Worm (Caenorhabditis elegans) whole organism, late embryonic: Measurements from ENCODE around the gene F32D1.3.

Experiments
- elt-2 ChIP-seq: sonication (generic microtip); optimal IDR thresholded peaks from 2 replicates; lab custom pipeline; 2016; ENCODE audit warnings: missing genetic modification reagents, missing genetic modification characterization, missing compliant biosample characterization
- fkh-10 ChIP-seq: fragments of 150-350 bp; optimal IDR thresholded peaks from 2 replicates; lab custom pipeline; 2014; ENCODE audit warnings: missing biosample characterization, missing genetic modification reagents, missing genetic modification characterization
- fkh-6 ChIP-seq: sonication (generic microtip); optimal IDR thresholded peaks from 2 replicates; lab custom pipeline; 2016; ENCODE audit warnings: missing genetic modification characterization, missing compliant biosample characterization
- hlh-30 ChIP-seq: sonication (generic microtip); optimal IDR thresholded peaks from 2 replicates; lab custom pipeline; 2017; ENCODE audit warnings: antibody characterized with exemption, missing genetic modification characterization, missing compliant biosample characterization; ENCODE audit not compliant: insufficient read depth
- nfya-1 ChIP-seq: sonication (generic microtip); optimal IDR thresholded peaks from 2 replicates; lab custom pipeline; 2017; ENCODE audit warnings: missing genetic modification characterization, mild to moderate bottlenecking, missing compliant biosample characterization, antibody characterized with exemption, moderate library complexity
- pqm-1 ChIP-seq: sonication (generic microtip); optimal IDR thresholded peaks from 2 replicates; lab custom pipeline; 2016; ENCODE audit warnings: missing genetic modification characterization, missing compliant biosample characterization
- syd-9 ChIP-seq: sonication (generic microtip); optimal IDR thresholded peaks from 2 replicates; lab custom pipeline; 2016; ENCODE audit warnings: mild to moderate bottlenecking, missing genetic modification characterization, moderate library complexity, missing compliant biosample characterization
- tbx-2 ChIP-seq: sonication (generic microtip); optimal IDR thresholded peaks from 2 replicates; lab custom pipeline; 2016; ENCODE audit warnings: missing genetic modification characterization, missing compliant biosample characterization
- unc-86 ChIP-seq: sonication (generic microtip); optimal IDR thresholded peaks from 2 replicates; lab custom pipeline; 2016; ENCODE audit warnings: missing genetic modification characterization, missing compliant biosample characterization

DNA sequence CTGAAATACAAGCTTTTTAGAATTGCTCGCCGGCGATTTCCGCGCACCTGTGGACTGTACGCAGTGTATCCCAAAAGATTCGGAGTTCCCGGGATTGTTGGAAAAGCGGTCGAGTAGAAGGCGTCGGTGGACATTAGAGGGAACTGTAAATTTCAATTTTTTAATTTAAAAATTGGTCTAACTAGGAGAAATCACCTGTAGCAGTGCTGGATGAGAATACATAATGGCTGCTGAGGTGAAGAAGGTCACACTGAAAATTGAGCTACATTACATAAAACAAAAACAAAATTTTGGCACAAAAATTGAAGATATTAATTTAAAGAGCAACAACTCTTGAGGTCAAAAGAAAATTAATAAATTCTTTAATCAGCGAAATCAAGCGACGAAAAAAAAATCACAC is 13.3 kb upstream of the F32D1.3 start, which contains the start of gene neg-1:
- TF ChIP-seq elt-2 (tag; lab: Kevin White, UChicago) = no peak
- no peak for TF ChIP-seq nfya-1 (tag; lab: Kevin White, UChicago)
- TF ChIP-seq syd-9 = no peak
- TF ChIP-seq unc-86 (tag; lab: Kevin White, UChicago) = no peak
- no peak for TF ChIP-seq pqm-1
- no peak for TF ChIP-seq fkh-6 (tag; lab: Kevin White, UChicago)
- TF ChIP-seq tbx-2 (tag; lab: Kevin White, UChicago) = no peak
- TF ChIP-seq hlh-30 = no peak
- no peak for TF ChIP-seq fkh-10 (GFP tag; lab: Kevin White, UChicago)
